Worm (Caenorhabditis elegans): ENCODE data around the gene scl-27.

scl-27 gene

ce11 chrV:428844-429243 is 29.0 kb downstream of the scl-27 start, which contains the start of gene B0554.4:
TSS of gene B0554.4 (plus strand) at chrV:429144.
- no peak for TF ChIP-seq D2030.7 (GFP tag; IDR thresholded peaks at IDR 0.05)
- no peak for TF ChIP-seq attf-5 (GFP tag; optimal IDR thresholded peaks at IDR 0.05)
- no peak for TF ChIP-seq bed-2 (GFP tag; IDR thresholded peaks at IDR 0.05)
- no peak for TF ChIP-seq F55B11.4 (tag; optimal IDR thresholded peaks at IDR 0.05; ENCODE audit: borderline replicate concordance, insufficient read depth)
- no peak for TF ChIP-seq attf-6 (GFP tag; IDR thresholded peaks at IDR 0.05)
- TF ChIP-seq somi-1 (GFP tag; optimal IDR thresholded peaks at IDR 0.05) = no peak
- no peak for TF ChIP-seq nhr-27 (tag; optimal IDR thresholded peaks at IDR 0.05)
- no peak for TF ChIP-seq madf-8 (GFP tag; conservative IDR thresholded peaks at IDR 0.05)
- no peak for TF ChIP-seq lsy-27 (tag; optimal IDR thresholded peaks at IDR 0.05; ENCODE audit: borderline replicate concordance, insufficient read depth)
- TF ChIP-seq unc-62 (GFP tag; optimal IDR thresholded peaks at IDR 0.05) = no peak
- TF ChIP-seq rcor-1 (GFP tag; IDR thresholded peaks at IDR 0.05) = no peak
- no peak for TF ChIP-seq unc-130 (GFP tag; optimal IDR thresholded peaks at IDR 0.05)
- no peak for TF ChIP-seq sea-2 (GFP tag; IDR thresholded peaks at IDR 0.05)
- TF ChIP-seq him-1 (tag; optimal IDR thresholded peaks at IDR 0.05) = no peak
- TF ChIP-seq xnd-1 (tag; optimal IDR thresholded peaks at IDR 0.05) = no peak
- no peak for TF ChIP-seq T07F8.4 (tag; optimal IDR thresholded peaks at IDR 0.05)
- no peak for TF ChIP-seq ztf-18 (tag; optimal IDR thresholded peaks at IDR 0.05)
- no peak for TF ChIP-seq rec-8 (tag; optimal IDR thresholded peaks at IDR 0.05)
- TF ChIP-seq nfya-2 (GFP tag; IDR thresholded peaks at IDR 0.05) = no peak

ce11 chrV:432991-433390 is 33.2 kb downstream of the scl-27 start:
- TF ChIP-seq Y67H2A.10 (GFP tag; conservative IDR thresholded peaks at IDR 0.05) = no peak
- TF ChIP-seq egl-44 (GFP tag; IDR thresholded peaks at IDR 0.05) = no peak
- TF ChIP-seq snpc-1.3 (tag; optimal IDR thresholded peaks at IDR 0.05; ENCODE audit: insufficient read depth) = no peak
- TF ChIP-seq hmg-20 (GFP tag; IDR thresholded peaks at IDR 0.05) = no peak
- no peak for TF ChIP-seq ztf-6 (GFP tag; IDR thresholded peaks at IDR 0.05)
- TF ChIP-seq rpc-1 (optimal IDR thresholded peaks at IDR 0.05) = no peak
- no peak for TF ChIP-seq rpc-1 (tag; optimal IDR thresholded peaks at IDR 0.05)
- TF ChIP-seq hlh-12 (tag; optimal IDR thresholded peaks at IDR 0.05) = no peak
- TF ChIP-seq Y79H2A.3 (GFP tag; conservative IDR thresholded peaks at IDR 0.05) = no peak

ce11 chrV:433898-434297 is 34.1 kb downstream of the scl-27 start, which contains the start of gene B0554.2:
TSS of gene B0554.2 (plus strand) at chrV:434198.
- no peak for TF ChIP-seq nfya-1 (tag; optimal IDR thresholded peaks at IDR 0.05; ENCODE audit: borderline replicate concordance, insufficient read depth)
- no peak for TF ChIP-seq ztf-3 (GFP tag; optimal IDR thresholded peaks at IDR 0.05)
- no peak for TF ChIP-seq snpc-4 (GFP tag; optimal IDR thresholded peaks at IDR 0.05)
- no peak for TF ChIP-seq snpc-4 (tag; optimal IDR thresholded peaks at IDR 0.05)
- TF ChIP-seq snpc-1.3 (tag; optimal IDR thresholded peaks at IDR 0.05; ENCODE audit: insufficient read depth) = no peak
- TF ChIP-seq ceh-91 (GFP tag; IDR thresholded peaks at IDR 0.05) = no peak
- TF ChIP-seq nfya-2 (GFP tag; IDR thresholded peaks at IDR 0.05) = no peak
- TF ChIP-seq repo-1 (tag; optimal IDR thresholded peaks at IDR 0.05) = no peak

- no peak for TF ChIP-seq akir-1 (GFP tag; optimal IDR thresholded peaks at IDR 0.05)
These were observed 38.3 kb downstream of the scl-27 start, which contains the start of gene B0554.1 for ce11 chrV:438094-438493. TSS of gene B0554.1 (plus strand) at chrV:438394.
